Fruit fly (Drosophila melanogaster) whole organism, embryonic: Measurements from ENCODE around the gene Girdin.

Experiments
- ATbp ChIP-seq: fragments of 200-800 bp; sonication (Bioruptor generic); optimal IDR thresholded peaks from 2 replicates; lab custom pipeline; 2017; ENCODE audit warnings: missing biosample characterization, mild to moderate bottlenecking, missing genetic modification characterization, missing genetic modification reagents
- Atf6 ChIP-seq: fragments of 200-800 bp; sonication (Bioruptor generic); IDR thresholded peaks from 2 replicates; pipeline ENCODE4 v1.3.6; 2022; ENCODE audit warnings: missing biosample characterization, missing genetic modification characterization
- CG10274 ChIP-seq: fragments of 200-800 bp; sonication (Bioruptor generic); optimal IDR thresholded peaks from 3 replicates; lab custom pipeline; 2017; ENCODE audit warnings: missing biosample characterization, mild to moderate bottlenecking, missing genetic modification characterization
- CG11085 ChIP-seq: fragments of 200-800 bp; sonication (Bioruptor generic); IDR thresholded peaks from 2 replicates; pipeline ENCODE4 v1.3.6; 2022; ENCODE audit warnings: missing biosample characterization, missing genetic modification characterization
- CG11247 ChIP-seq: fragments of 200-800 bp; sonication (Bioruptor generic); IDR thresholded peaks from 2 replicates; pipeline ENCODE4 v1.3.6; 2022; ENCODE audit warnings: missing biosample characterization, missing genetic modification characterization
- CG12942 ChIP-seq: fragments of 200-800 bp; sonication (Bioruptor generic); optimal IDR thresholded peaks from 3 replicates; lab custom pipeline; 2016; ENCODE audit warnings: missing biosample characterization, missing genetic modification characterization
- CG15011 ChIP-seq: fragments of 200-800 bp; sonication (Bioruptor generic); optimal IDR thresholded peaks from 3 replicates; lab custom pipeline; 2018; ENCODE audit warnings: missing biosample characterization, mild to moderate bottlenecking, missing genetic modification characterization
- CG15073 ChIP-seq: fragments of 200-800 bp; sonication (Bioruptor generic); optimal IDR thresholded peaks from 2 replicates; lab custom pipeline; 2016; ENCODE audit warnings: missing biosample characterization, missing genetic modification characterization
- CG17829 ChIP-seq: fragments of 200-800 bp; optimal IDR thresholded peaks from 2 replicates; lab custom pipeline; 2019; ENCODE audit warnings: missing biosample characterization, mild to moderate bottlenecking, missing genetic modification characterization, moderate library complexity
- CG18764 ChIP-seq: fragments of 200-800 bp; sonication (Bioruptor generic); optimal IDR thresholded peaks from 3 replicates; lab custom pipeline; 2016; ENCODE audit warnings: missing biosample characterization, missing genetic modification characterization
- CG2120 ChIP-seq: fragments of 200-800 bp; sonication (Bioruptor generic); optimal IDR thresholded peaks from 3 replicates; lab custom pipeline; 2016; ENCODE audit warnings: missing biosample characterization, missing genetic modification characterization
- CG31224 ChIP-seq: fragments of 200-800 bp; sonication (Bioruptor generic); IDR thresholded peaks from 2 replicates; pipeline ENCODE4 v1.3.6; 2022; ENCODE audit warnings: missing biosample characterization, missing genetic modification characterization
- CG31388 ChIP-seq: fragments of 200-800 bp; sonication (Bioruptor generic); optimal IDR thresholded peaks from 2 replicates; lab custom pipeline; 2016; ENCODE audit warnings: missing biosample characterization, missing genetic modification characterization
- CG3163 ChIP-seq: fragments of 200-800 bp; sonication (Bioruptor generic); optimal IDR thresholded peaks from 3 replicates; lab custom pipeline; 2016; ENCODE audit warnings: missing biosample characterization, missing genetic modification characterization
- CG34376 ChIP-seq: fragments of 200-800 bp; sonication (Bioruptor generic); optimal IDR thresholded peaks from 2 replicates; lab custom pipeline; 2018; ENCODE audit warnings: missing biosample characterization, mild to moderate bottlenecking, missing genetic modification characterization
- CG6272 ChIP-seq: fragments of 200-800 bp; sonication (Bioruptor generic); IDR thresholded peaks from 2 replicates; pipeline ENCODE4 v1.3.6; 2022; ENCODE audit warnings: missing biosample characterization, missing genetic modification characterization
- CG8281 ChIP-seq: fragments of 200-800 bp; sonication (Bioruptor generic); optimal IDR thresholded peaks from 2 replicates; lab custom pipeline; 2018; ENCODE audit warnings: missing biosample characterization, mild to moderate bottlenecking, missing genetic modification characterization, moderate library complexity
- CG8765 ChIP-seq: fragments of 200-800 bp; sonication (Bioruptor generic); IDR thresholded peaks from 2 replicates; pipeline ENCODE4 v1.3.6; 2022; ENCODE audit warnings: missing biosample characterization, missing genetic modification characterization
- Chrac-16 ChIP-seq: fragments of 200-800 bp; sonication (Bioruptor generic); optimal IDR thresholded peaks from 3 replicates; lab custom pipeline; 2016; ENCODE audit warnings: missing biosample characterization, missing genetic modification characterization
- CkIIα-i1 ChIP-seq: fragments of 200-800 bp; sonication (Bioruptor generic); IDR thresholded peaks from 2 replicates; pipeline ENCODE4 v1.3.6; 2022; ENCODE audit warnings: missing biosample characterization, missing genetic modification characterization
- D ChIP-seq, 2 experiments: fragments of 200-800 bp in 1 of 2; fragments of >200 bp in 1 of 2; sonication (Bioruptor generic) in 1 of 2; optimal IDR thresholded peaks; 2 replicates in 1 of 2; 3 replicates in 1 of 2; lab custom pipeline; 2017; ENCODE audit warnings: mild to moderate bottlenecking in 1 of 2, missing biosample characterization in 1 of 2, missing genetic modification characterization in 1 of 2, missing genetic modification reagents in 1 of 2
- Dek ChIP-seq: fragments of 200-800 bp; sonication (Bioruptor generic); optimal IDR thresholded peaks from 3 replicates; lab custom pipeline; 2019; ENCODE audit warnings: missing biosample characterization, mild to moderate bottlenecking, missing genetic modification characterization, moderate library complexity
- Dip2 ChIP-seq: fragments of 200-800 bp; sonication (Bioruptor generic); IDR thresholded peaks from 2 replicates; pipeline ENCODE4 v1.3.6; 2022; ENCODE audit warnings: missing biosample characterization, missing genetic modification characterization
- Dref ChIP-seq: fragments of 200-800 bp; sonication (Bioruptor generic); IDR thresholded peaks from 2 replicates; pipeline ENCODE4 v1.3.6; 2022; ENCODE audit warnings: missing biosample characterization, missing genetic modification characterization
- E2f1 ChIP-seq: fragments of 200-800 bp; sonication (Bioruptor generic); IDR thresholded peaks from 2 replicates; pipeline ENCODE4 v1.3.6; 2022; ENCODE audit warnings: missing biosample characterization, missing genetic modification characterization
- E2f2 ChIP-seq: fragments of 200-800 bp; sonication (Bioruptor generic); IDR thresholded peaks from 2 replicates; pipeline ENCODE4 v1.3.6; 2022; ENCODE audit warnings: missing biosample characterization, missing genetic modification characterization
- ERR ChIP-seq: fragments of 200-800 bp; sonication (Bioruptor generic); optimal IDR thresholded peaks from 2 replicates; lab custom pipeline; 2016; ENCODE audit warnings: missing biosample characterization, missing genetic modification characterization
- Fer2 ChIP-seq: fragments of 200-800 bp; sonication (Bioruptor generic); optimal IDR thresholded peaks from 2 replicates; lab custom pipeline; 2018; ENCODE audit warnings: missing biosample characterization, mild to moderate bottlenecking, missing genetic modification characterization, moderate library complexity
- MBD-R2 ChIP-seq: fragments of 200-800 bp; sonication (Bioruptor generic); IDR thresholded peaks from 2 replicates; pipeline ENCODE4 v1.3.6; 2022; ENCODE audit warnings: missing biosample characterization, missing genetic modification characterization
- Max ChIP-seq: fragments of 200-800 bp; sonication (Bioruptor generic); optimal IDR thresholded peaks from 2 replicates; lab custom pipeline; 2016; ENCODE audit warnings: missing biosample characterization, mild to moderate bottlenecking, missing genetic modification characterization
- NC2α ChIP-seq: fragments of 200-800 bp; sonication (Bioruptor generic); optimal IDR thresholded peaks from 2 replicates; lab custom pipeline; 2016; ENCODE audit warnings: missing biosample characterization, missing genetic modification characterization
- ash1 ChIP-seq: fragments of 200-800 bp; sonication (Bioruptor generic); optimal IDR thresholded peaks from 2 replicates; lab custom pipeline; 2018; ENCODE audit warnings: missing biosample characterization, mild to moderate bottlenecking, missing genetic modification characterization
- ato ChIP-seq: fragments of 200-800 bp; sonication (Bioruptor generic); IDR thresholded peaks from 2 replicates; pipeline ENCODE4 v1.3.6; 2022; ENCODE audit warnings: missing biosample characterization, missing genetic modification characterization; ENCODE audit not compliant: partially characterized antibody
- bowl ChIP-seq: fragments of 200-800 bp; sonication (Bioruptor generic); IDR thresholded peaks from 2 replicates; pipeline ENCODE4 v1.3.6; 2022; ENCODE audit warnings: missing biosample characterization, missing genetic modification characterization
- caup ChIP-seq: fragments of 200-800 bp; sonication (Bioruptor generic); optimal IDR thresholded peaks from 3 replicates; lab custom pipeline; 2017; ENCODE audit warnings: missing biosample characterization, mild to moderate bottlenecking, missing genetic modification characterization, moderate library complexity; ENCODE audit not compliant: severe bottlenecking
- crc ChIP-seq: fragments of 200-800 bp; sonication (Bioruptor generic); optimal IDR thresholded peaks from 2 replicates; lab custom pipeline; 2016; ENCODE audit warnings: missing biosample characterization, missing genetic modification characterization
- dan ChIP-seq: fragments of 200-800 bp; sonication (Bioruptor generic); IDR thresholded peaks from 2 replicates; pipeline ENCODE4 v1.3.6; 2022; ENCODE audit warnings: missing biosample characterization, missing genetic modification characterization
- dmrt99B ChIP-seq: fragments of 200-800 bp; sonication (Bioruptor generic); optimal IDR thresholded peaks from 2 replicates; lab custom pipeline; 2018; ENCODE audit warnings: missing biosample characterization, mild to moderate bottlenecking, missing genetic modification characterization, moderate library complexity
- emc ChIP-seq: fragments of 200-800 bp; sonication (Bioruptor generic); optimal IDR thresholded peaks from 2 replicates; lab custom pipeline; 2016; ENCODE audit warnings: missing biosample characterization, missing genetic modification characterization
- esg ChIP-seq: fragments of 200-800 bp; sonication (Bioruptor generic); conservative IDR thresholded peaks from 2 replicates; pipeline ENCODE4 v1.3.6; 2022; ENCODE audit warnings: missing biosample characterization, missing genetic modification characterization
- gro ChIP-seq: fragments of 200-800 bp; sonication (Bioruptor generic); optimal IDR thresholded peaks from 2 replicates; lab custom pipeline; 2016; ENCODE audit warnings: missing biosample characterization, missing genetic modification characterization
- ken ChIP-seq: fragments of 200-800 bp; sonication (Bioruptor generic); IDR thresholded peaks from 3 replicates; pipeline ENCODE4 v1.3.6; 2022; ENCODE audit warnings: missing biosample characterization, missing genetic modification characterization
- mirr ChIP-seq: fragments of 200-800 bp; sonication (Bioruptor generic); optimal IDR thresholded peaks from 3 replicates; lab custom pipeline; 2018; ENCODE audit warnings: missing biosample characterization, mild to moderate bottlenecking, missing genetic modification characterization
- nmo ChIP-seq: fragments of 200-800 bp; sonication (Bioruptor generic); optimal IDR thresholded peaks from 2 replicates; lab custom pipeline; 2018; ENCODE audit warnings: missing biosample characterization, mild to moderate bottlenecking, missing genetic modification characterization, moderate library complexity
- repo ChIP-seq: fragments of 200-800 bp; sonication (Bioruptor generic); optimal IDR thresholded peaks from 2 replicates; lab custom pipeline; 2016; ENCODE audit warnings: missing biosample characterization, missing genetic modification characterization
- schlank ChIP-seq: fragments of 200-800 bp; sonication (Bioruptor generic); optimal IDR thresholded peaks from 2 replicates; lab custom pipeline; 2018; ENCODE audit warnings: missing biosample characterization, mild to moderate bottlenecking, missing genetic modification characterization
- sim ChIP-seq: fragments of 200-800 bp; sonication (Bioruptor generic); IDR thresholded peaks from 2 replicates; pipeline ENCODE4 v1.3.6; 2022; ENCODE audit warnings: missing biosample characterization, missing genetic modification characterization
- tio ChIP-seq: fragments of 200-800 bp; sonication (Bioruptor generic); optimal IDR thresholded peaks from 2 replicates; lab custom pipeline; 2017; ENCODE audit warnings: missing biosample characterization, missing genetic modification characterization, inconsistent platforms

Girdin gene

DNA sequence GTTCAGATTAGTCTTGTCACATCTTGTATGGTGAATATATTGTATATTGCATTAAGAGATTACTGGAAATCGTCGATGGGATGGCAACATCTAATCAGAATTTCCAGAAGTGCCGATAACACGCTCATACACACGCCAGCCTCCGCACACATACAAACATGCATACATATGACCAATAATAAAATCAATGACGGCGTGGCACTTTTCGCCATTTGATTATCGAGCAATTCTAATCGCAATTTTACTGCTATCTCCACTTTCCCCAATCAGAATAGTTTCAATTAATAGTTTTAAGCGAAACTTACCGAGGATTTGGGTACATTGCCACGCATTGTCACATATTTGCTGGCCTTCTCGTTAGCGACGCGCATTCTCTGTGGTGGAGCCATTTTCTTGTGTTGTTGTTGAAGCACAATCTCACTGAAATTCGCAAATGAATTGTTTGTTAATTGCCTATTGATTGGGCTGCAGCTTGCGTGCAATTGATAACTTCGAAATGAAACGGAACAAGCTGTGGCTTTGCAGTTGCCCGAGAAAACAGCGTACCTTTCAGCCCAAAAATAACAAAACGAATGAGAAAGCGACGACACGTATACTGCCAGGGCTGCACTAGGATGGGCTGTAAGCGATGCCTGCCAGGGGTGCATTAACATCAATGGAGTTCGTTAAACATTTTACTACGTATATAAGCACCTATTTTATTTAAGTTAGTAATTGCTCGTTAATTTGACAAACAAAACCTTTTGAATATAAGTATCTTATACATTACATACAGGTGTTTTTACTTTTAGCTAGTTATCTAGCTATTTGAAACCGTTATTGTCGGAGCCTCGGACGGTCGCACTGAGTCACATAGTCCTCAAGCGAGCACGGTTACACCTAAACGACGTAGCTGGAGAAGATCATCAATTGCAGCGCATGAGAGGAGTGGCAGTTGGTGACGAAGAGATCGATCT is 20.0 kb downstream of the Girdin start, which contains the start of the genes CG32276 and gry (continued):
- TF ChIP-seq CG31224 (GFP tag; lab: Robert Waterston, UW) (peak; percentile 66), CG17829 (tag; lab: Kevin White, UChicago) (peak; percentile 87), CG15073 (GFP tag; lab: Kevin White, UChicago) (no peak), Dek (tag; lab: Kevin White, UChicago) (peak; percentile 73), ken (GFP tag; lab: Robert Waterston, UW) (peak; percentile 54; the same call in 1 of the 3 replicates), mirr (GFP tag; lab: Kevin White, UChicago) (peak; percentile 70), Dref (0 out of 2 replicates have a peak, but pooled peaks have one; percentile 39), dmrt99B (tag; lab: Kevin White, UChicago) (no peak), ash1 (GFP tag; lab: Kevin White, UChicago) (no peak), CG18764 (GFP tag; lab: Kevin White, UChicago) (peak; percentile 74), CG31388 (GFP tag; lab: Kevin White, UChicago) (peak; percentile 55), CkIIα-i1 (GFP tag; lab: Robert Waterston, UW) (no peak), CG6272 (peak; percentile 48), esg (peak; percentile 65), schlank (tag; lab: Kevin White, UChicago) (no peak), Dip2 (no peak), CG8765 (GFP tag; lab: Robert Waterston, UW) (peak; percentile 71), E2f1 (peak; percentile 53), ato (GFP tag; lab: Robert Waterston, UW) (no peak), Atf6 (peak; percentile 39; the same call in 1 of the 2 replicates), CG2120 (peak; percentile 90), crc (GFP tag; lab: Kevin White, UChicago) (peak; percentile 48), CG8281 (tag; lab: Kevin White, UChicago) (peak; percentile 40), tio (no peak), CG15011 (GFP tag; lab: Kevin White, UChicago) (no peak), CG11247 (peak; percentile 54), gro (GFP tag; lab: Kevin White, UChicago) (no peak), ERR (GFP tag; lab: Kevin White, UChicago) (peak; percentile 48), dan (GFP tag; lab: Robert Waterston, UW) (no peak), CG34376 (GFP tag; lab: Kevin White, UChicago) (peak; percentile 75), CG11085 (GFP tag; lab: Robert Waterston, UW) (0 out of 2 replicates have a peak, but pooled peaks have one; percentile 27), CG3163 (GFP tag; lab: Kevin White, UChicago) (peak; percentile 61), repo (peak; percentile 57), emc (GFP tag; lab: Kevin White, UChicago) (peak; percentile 48), nmo (GFP tag; lab: Kevin White, UChicago) (peak; percentile 84), CG10274 (no peak), D (optimal IDR thresholded peaks at IDR 0.05; lab: Kevin White, UChicago) (peak; percentile 27), D (GFP tag; optimal IDR thresholded peaks at IDR 0.05; lab: Kevin White, UChicago) (peak; percentile 48), NC2α (no peak), Max (GFP tag; lab: Kevin White, UChicago) (peak; percentile 88), Chrac-16 (GFP tag; lab: Kevin White, UChicago) (peak; percentile 79), caup (peak; percentile 69), Fer2 (tag; lab: Kevin White, UChicago) (peak; percentile 42), bowl (no peak), E2f2 (GFP tag; lab: Robert Waterston, UW) (peak; percentile 53), ATbp (GFP tag; lab: Kevin White, UChicago) (no peak), CG12942 (peak; percentile 71), MBD-R2 (peak; percentile 85), sim (GFP tag; lab: Robert Waterston, UW) (no peak)
